Worm (Caenorhabditis elegans): ENCODE data around the gene glr-2.
A peak's percentile ranks its signal among the peaks of the same experiment; 100 is the strongest.

The glr-2 gene

DNA sequence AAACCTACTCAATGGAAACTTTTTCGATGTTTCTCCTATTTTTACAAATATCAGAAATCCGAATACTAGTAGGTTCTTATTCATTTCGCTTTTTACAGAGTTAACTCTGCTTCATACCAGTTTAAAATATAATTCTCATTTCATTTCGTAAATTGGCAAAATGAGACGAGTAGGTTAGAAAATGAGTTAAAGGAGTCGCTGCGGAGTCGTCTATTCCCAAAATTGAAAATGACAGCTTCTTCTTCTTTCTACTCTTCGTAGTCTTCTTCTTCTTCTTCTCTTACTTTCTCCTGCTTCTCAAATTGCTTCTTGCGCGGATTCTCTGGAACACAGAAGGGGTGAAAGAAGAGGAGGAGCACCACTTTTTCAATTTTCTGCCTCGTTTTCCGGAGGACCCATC, at the start of gene glr-2:
glr-2 (minus strand) TSS at position 211 of the 400 bp plus-strand sequence.
- TF ChIP-seq C34F6.9 (tag; optimal IDR thresholded peaks at IDR 0.05): no peak
- TF ChIP-seq F13H6.1 (tag; optimal IDR thresholded peaks at IDR 0.05): no peak
- no peak for TF ChIP-seq lin-11 (tag; optimal IDR thresholded peaks at IDR 0.05)
- TF ChIP-seq sem-4 (tag; optimal IDR thresholded peaks at IDR 0.05): no peak
- no peak for TF ChIP-seq aly-2 (tag; optimal IDR thresholded peaks at IDR 0.05)
- TF ChIP-seq unc-62 (GFP tag; optimal IDR thresholded peaks at IDR 0.05): no peak
- no peak for TF ChIP-seq peb-1 (tag; optimal IDR thresholded peaks at IDR 0.05)
- TF ChIP-seq zag-1 (tag; optimal IDR thresholded peaks at IDR 0.05): no peak
- TF ChIP-seq mbf-1 (tag; optimal IDR thresholded peaks at IDR 0.05): no peak
- TF ChIP-seq nhr-23 (tag; optimal IDR thresholded peaks at IDR 0.05): no peak

- peak; percentile 68 for TF ChIP-seq unc-55 (GFP tag; optimal IDR thresholded peaks at IDR 0.05)
- no peak for TF ChIP-seq mdl-1 (tag; optimal IDR thresholded peaks at IDR 0.05)
These were observed 48.3 kb upstream of the glr-2 start, which contains the start of gene mec-14 for ce11 chrIII:7192942-7193665. Gene mec-14, minus strand, starts transcription at chrIII:7192992.

DNA sequence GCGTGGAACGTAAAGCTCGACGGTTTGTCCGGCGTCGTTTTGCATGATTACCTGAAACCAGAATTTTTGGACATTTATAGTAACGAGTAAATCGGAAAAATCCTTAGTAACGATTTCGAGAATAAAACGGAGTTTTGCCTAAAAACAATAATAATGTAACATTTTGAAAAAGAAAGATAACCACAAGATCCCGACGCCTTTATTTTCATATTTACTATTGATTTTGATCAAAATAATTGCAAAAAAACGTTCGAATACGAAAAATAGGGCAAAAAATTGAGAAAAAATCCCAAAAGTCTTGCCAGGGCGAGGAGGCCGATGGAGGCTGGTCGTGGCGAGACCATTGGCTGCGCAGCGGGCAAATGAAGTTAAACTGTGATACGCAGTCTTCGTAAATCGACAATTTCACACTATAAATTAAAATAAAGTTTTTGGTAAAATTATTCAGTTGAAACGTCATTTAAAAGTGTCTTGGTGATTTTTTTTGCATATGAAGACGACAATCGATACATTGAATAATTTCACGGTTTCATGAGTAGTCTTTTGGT, 44.9 kb upstream of the glr-2 start, which contains the start of gene rps-21:
rps-21 (minus strand) TSS at position 51 of the 548 bp plus-strand sequence.
- TF ChIP-seq elt-1 (tag; optimal IDR thresholded peaks at IDR 0.05): no peak
- no peak for TF ChIP-seq lin-39 (tag; optimal IDR thresholded peaks at IDR 0.05)
- TF ChIP-seq ztf-11 (tag; optimal IDR thresholded peaks at IDR 0.05): no peak
- TF ChIP-seq gmeb-1 (tag; optimal IDR thresholded peaks at IDR 0.05): peak; percentile 82
- TF ChIP-seq ztf-4 (tag; optimal IDR thresholded peaks at IDR 0.05): no peak
- TF ChIP-seq ZK546.5 (tag; optimal IDR thresholded peaks at IDR 0.05): peak; percentile 74
- peak; percentile 46 for TF ChIP-seq nhr-77 (tag; optimal IDR thresholded peaks at IDR 0.05)
- peak; percentile 57 for TF ChIP-seq nhr-21 (tag; optimal IDR thresholded peaks at IDR 0.05)
- peak; percentile 43 for TF ChIP-seq blmp-1 (tag; optimal IDR thresholded peaks at IDR 0.05; ENCODE audit: insufficient read depth)
- TF ChIP-seq mab-5 (tag; optimal IDR thresholded peaks at IDR 0.05): peak; percentile 46
- peak; percentile 37 for TF ChIP-seq ceh-16 (tag; optimal IDR thresholded peaks at IDR 0.05)
- no peak for TF ChIP-seq alr-1 (tag; optimal IDR thresholded peaks at IDR 0.05)
- TF ChIP-seq nhr-11 (tag; optimal IDR thresholded peaks at IDR 0.05): no peak
- TF ChIP-seq zag-1 (tag; optimal IDR thresholded peaks at IDR 0.05): peak; percentile 38
- peak; percentile 84 to 93 for TF ChIP-seq lsy-2 (tag; optimal IDR thresholded peaks at IDR 0.05)
- TF ChIP-seq ceh-82 (tag; optimal IDR thresholded peaks at IDR 0.05): no peak
- peak; percentile 80 for TF ChIP-seq lin-11 (tag; optimal IDR thresholded peaks at IDR 0.05)
- no peak for TF ChIP-seq ama-1 (optimal IDR thresholded peaks at IDR 0.05)
- no peak for TF ChIP-seq mbf-1 (tag; optimal IDR thresholded peaks at IDR 0.05)
- TF ChIP-seq peb-1 (tag; optimal IDR thresholded peaks at IDR 0.05): no peak
- TF ChIP-seq aly-2 (tag; optimal IDR thresholded peaks at IDR 0.05): no peak
- TF ChIP-seq nhr-25 (tag; optimal IDR thresholded peaks at IDR 0.05): peak; percentile 79
- no peak for TF ChIP-seq nhr-237 (tag; optimal IDR thresholded peaks at IDR 0.05)
- peak; percentile 44 for TF ChIP-seq nhr-6 (tag; optimal IDR thresholded peaks at IDR 0.05)
- no peak for TF ChIP-seq dmd-4 (tag; optimal IDR thresholded peaks at IDR 0.05)
- no peak for TF ChIP-seq nhr-12 (tag; optimal IDR thresholded peaks at IDR 0.05)
- TF ChIP-seq fos-1 (tag; optimal IDR thresholded peaks at IDR 0.05): peak; percentile 66
- no peak for TF ChIP-seq nhr-10 (tag; optimal IDR thresholded peaks at IDR 0.05)
- TF ChIP-seq R02D3.7 (tag; optimal IDR thresholded peaks at IDR 0.05): peak; percentile 85
- peak; percentile 87 for TF ChIP-seq C34F6.9 (tag; optimal IDR thresholded peaks at IDR 0.05)
- no peak for TF ChIP-seq unc-39 (tag; optimal IDR thresholded peaks at IDR 0.05)
- peak; percentile 70 for TF ChIP-seq nhr-129 (tag; optimal IDR thresholded peaks at IDR 0.05)
- TF ChIP-seq skn-1 (tag; optimal IDR thresholded peaks at IDR 0.05): no peak
- TF ChIP-seq elt-3 (tag; optimal IDR thresholded peaks at IDR 0.05): no peak
- peak in 1 of 2 experiments; percentile 17 for TF ChIP-seq mdl-1 (tag; optimal IDR thresholded peaks at IDR 0.05)
- TF ChIP-seq crh-2 (tag; optimal IDR thresholded peaks at IDR 0.05): peak; percentile 79
- TF ChIP-seq sem-4 (tag; optimal IDR thresholded peaks at IDR 0.05): peak; percentile 46
- peak; percentile 59 for TF ChIP-seq snpc-4 (tag; optimal IDR thresholded peaks at IDR 0.05)
- TF ChIP-seq unc-62 (GFP tag; optimal IDR thresholded peaks at IDR 0.05): no peak
- no peak for TF ChIP-seq ztf-1 (GFP tag; conservative IDR thresholded peaks at IDR 0.05)
- peak; percentile 67 for TF ChIP-seq sma-9 (GFP tag; optimal IDR thresholded peaks at IDR 0.05)
- TF ChIP-seq sma-9 (tag; optimal IDR thresholded peaks at IDR 0.05): no peak
- peak; percentile 58 for TF ChIP-seq F13H6.1 (tag; optimal IDR thresholded peaks at IDR 0.05)
- TF ChIP-seq Y55F3AM.14 (GFP tag; optimal IDR thresholded peaks at IDR 0.05): no peak
- no peak for TF ChIP-seq nhr-23 (tag; optimal IDR thresholded peaks at IDR 0.05)
- peak; percentile 94 for TF ChIP-seq unc-55 (GFP tag; optimal IDR thresholded peaks at IDR 0.05)
- peak; percentile 84 for TF ChIP-seq sma-3 (GFP tag; optimal IDR thresholded peaks at IDR 0.05)
- TF ChIP-seq lin-13 (GFP tag; optimal IDR thresholded peaks at IDR 0.05): peak; percentile 91

All from whole organism, L2 larva.